Worm (Caenorhabditis elegans) whole organism, L2 larva: ENCODE results near the gene Y32G9A.2.

Experiments used
- C34F6.9 ChIP-seq: fragments of 150-350 bp; optimal IDR thresholded peaks from 2 replicates; lab custom pipeline; 2014; ENCODE audit warnings: missing biosample characterization, missing genetic modification characterization
- F13H6.1 ChIP-seq: sonication (generic microtip); optimal IDR thresholded peaks from 2 replicates; lab custom pipeline; 2016; ENCODE audit warnings: missing genetic modification characterization, missing compliant biosample characterization
- R02D3.7 ChIP-seq: fragments of 150-350 bp; optimal IDR thresholded peaks from 2 replicates; lab custom pipeline; 2014; ENCODE audit warnings: missing biosample characterization, missing genetic modification characterization
- Y55F3AM.14 ChIP-seq: fragments of 200-800 bp; sonication (Bioruptor generic); optimal IDR thresholded peaks from 2 replicates; lab custom pipeline; 2018; ENCODE audit warnings: mild to moderate bottlenecking, missing genetic modification characterization, missing compliant biosample characterization
- ZK546.5 ChIP-seq: sonication (generic microtip); optimal IDR thresholded peaks from 2 replicates; lab custom pipeline; 2017; ENCODE audit warnings: missing biosample characterization, missing genetic modification characterization
- alr-1 ChIP-seq: fragments of 150-350 bp; optimal IDR thresholded peaks from 2 replicates; lab custom pipeline; 2014; ENCODE audit warnings: missing biosample characterization, missing genetic modification characterization
- aly-2 ChIP-seq: fragments of 150-350 bp; optimal IDR thresholded peaks from 2 replicates; lab custom pipeline; 2014; ENCODE audit warnings: missing biosample characterization, missing genetic modification characterization
- ama-1 ChIP-seq: fragments of 150-350 bp; optimal IDR thresholded peaks from 2 replicates; lab custom pipeline; 2018; ENCODE audit warnings: inconsistent platforms
- blmp-1 ChIP-seq: sonication (generic microtip); optimal IDR thresholded peaks from 2 replicates; lab custom pipeline; 2017; ENCODE audit warnings: missing genetic modification characterization, mild to moderate bottlenecking, missing compliant biosample characterization, antibody characterized with exemption, moderate library complexity; ENCODE audit not compliant: insufficient read depth
- ceh-16 ChIP-seq: fragments of 150-350 bp; optimal IDR thresholded peaks from 2 replicates; lab custom pipeline; 2014; ENCODE audit warnings: missing biosample characterization, missing genetic modification characterization
- ceh-82 ChIP-seq: fragments of 150-350 bp; optimal IDR thresholded peaks from 2 replicates; lab custom pipeline; 2014; ENCODE audit warnings: missing biosample characterization, missing genetic modification characterization
- crh-2 ChIP-seq: sonication (generic microtip); optimal IDR thresholded peaks from 2 replicates; lab custom pipeline; 2017; ENCODE audit warnings: missing biosample characterization, missing genetic modification characterization
- dmd-4 ChIP-seq: sonication (generic microtip); optimal IDR thresholded peaks from 2 replicates; lab custom pipeline; 2017; ENCODE audit warnings: missing biosample characterization, missing genetic modification characterization
- egl-27 ChIP-seq: sonication (generic microtip); optimal IDR thresholded peaks from 3 replicates; lab custom pipeline; 2017; ENCODE audit warnings: missing biosample characterization, missing genetic modification reagents, missing genetic modification characterization
- elt-1 ChIP-seq: fragments of 150-350 bp; optimal IDR thresholded peaks from 2 replicates; lab custom pipeline; 2014; ENCODE audit warnings: missing biosample characterization, missing genetic modification characterization
- elt-3 ChIP-seq: sonication (generic microtip); optimal IDR thresholded peaks from 2 replicates; lab custom pipeline; 2017; ENCODE audit warnings: missing biosample characterization, missing genetic modification characterization
- fos-1 ChIP-seq: fragments of 150-350 bp; optimal IDR thresholded peaks from 2 replicates; lab custom pipeline; 2014; ENCODE audit warnings: missing biosample characterization, missing genetic modification characterization
- gmeb-1 ChIP-seq: fragments of 150-350 bp; optimal IDR thresholded peaks from 2 replicates; lab custom pipeline; 2014; ENCODE audit warnings: missing biosample characterization, missing genetic modification characterization
- lin-11 ChIP-seq: fragments of 150-350 bp; sonication (generic microtip); optimal IDR thresholded peaks from 2 replicates; lab custom pipeline; 2014; ENCODE audit warnings: missing biosample characterization, missing genetic modification characterization, inconsistent platforms, mixed read lengths
- lin-13 ChIP-seq: fragments of 150-350 bp; optimal IDR thresholded peaks from 2 replicates; lab custom pipeline; 2014; ENCODE audit warnings: missing biosample characterization, missing genetic modification reagents, missing genetic modification characterization
- lin-39 ChIP-seq: fragments of 150-350 bp; optimal IDR thresholded peaks from 2 replicates; lab custom pipeline; 2014; ENCODE audit warnings: missing biosample characterization, missing genetic modification reagents, missing genetic modification characterization
- lsy-2 ChIP-seq, 2 experiments: fragments of 150-350 bp in 1 of 2; sonication (generic microtip) in 1 of 2; optimal IDR thresholded peaks; 2 replicates each; lab custom pipeline; 2014 to 2017; ENCODE audit warnings: missing biosample characterization in 2 of 2, missing genetic modification characterization in 2 of 2
- mab-5 ChIP-seq: fragments of 150-350 bp; optimal IDR thresholded peaks from 2 replicates; lab custom pipeline; 2014; ENCODE audit warnings: missing biosample characterization, missing genetic modification characterization
- mbf-1 ChIP-seq: sonication (generic microtip); optimal IDR thresholded peaks from 2 replicates; lab custom pipeline; 2017; ENCODE audit warnings: missing biosample characterization, missing genetic modification characterization
- mdl-1 ChIP-seq, 2 experiments: fragments of 150-350 bp in 1 of 2; sonication (generic microtip) in 1 of 2; optimal IDR thresholded peaks; 2 replicates each; lab custom pipeline; 2017; ENCODE audit warnings: missing biosample characterization in 2 of 2, missing genetic modification characterization in 2 of 2
- nhr-10 ChIP-seq: sonication (generic microtip); optimal IDR thresholded peaks from 2 replicates; lab custom pipeline; 2017; ENCODE audit warnings: missing biosample characterization, missing genetic modification characterization
- nhr-11 ChIP-seq: fragments of 150-350 bp; optimal IDR thresholded peaks from 2 replicates; lab custom pipeline; 2014; ENCODE audit warnings: missing biosample characterization, missing genetic modification characterization
- nhr-12 ChIP-seq: fragments of 150-350 bp; optimal IDR thresholded peaks from 2 replicates; lab custom pipeline; 2014; ENCODE audit warnings: missing biosample characterization, missing genetic modification characterization
- nhr-129 ChIP-seq: fragments of 150-350 bp; optimal IDR thresholded peaks from 2 replicates; lab custom pipeline; 2014; ENCODE audit warnings: missing biosample characterization, missing genetic modification characterization
- nhr-21 ChIP-seq: fragments of 150-350 bp; optimal IDR thresholded peaks from 2 replicates; lab custom pipeline; 2014; ENCODE audit warnings: missing biosample characterization, missing genetic modification characterization
- nhr-23 ChIP-seq: fragments of 150-350 bp; optimal IDR thresholded peaks from 2 replicates; lab custom pipeline; 2014; ENCODE audit warnings: missing biosample characterization, missing genetic modification reagents, missing genetic modification characterization
- nhr-237 ChIP-seq: fragments of 150-350 bp; optimal IDR thresholded peaks from 2 replicates; lab custom pipeline; 2014; ENCODE audit warnings: missing biosample characterization, missing genetic modification characterization
- nhr-25 ChIP-seq: fragments of 150-350 bp; sonication (generic microtip); optimal IDR thresholded peaks from 3 replicates; lab custom pipeline; 2014; ENCODE audit warnings: missing biosample characterization, missing genetic modification characterization
- nhr-6 ChIP-seq: fragments of 150-350 bp; optimal IDR thresholded peaks from 2 replicates; lab custom pipeline; 2014; ENCODE audit warnings: missing biosample characterization, missing genetic modification characterization
- nhr-77 ChIP-seq: fragments of 150-350 bp; optimal IDR thresholded peaks from 2 replicates; lab custom pipeline; 2014; ENCODE audit warnings: missing biosample characterization, missing genetic modification characterization
- peb-1 ChIP-seq: fragments of 150-350 bp; optimal IDR thresholded peaks from 2 replicates; lab custom pipeline; 2014; ENCODE audit warnings: missing biosample characterization, missing genetic modification characterization
- sem-4 ChIP-seq: fragments of 150-350 bp; optimal IDR thresholded peaks from 2 replicates; lab custom pipeline; 2014; ENCODE audit warnings: missing biosample characterization, missing genetic modification reagents, missing genetic modification characterization
- skn-1 ChIP-seq: sonication (generic microtip); optimal IDR thresholded peaks from 2 replicates; lab custom pipeline; 2017; ENCODE audit warnings: missing biosample characterization, missing genetic modification characterization
- sma-3 ChIP-seq: sonication (generic microtip); optimal IDR thresholded peaks from 2 replicates; lab custom pipeline; 2016; ENCODE audit warnings: missing genetic modification reagents, missing genetic modification characterization, missing compliant biosample characterization
- sma-9 ChIP-seq, 2 experiments: fragments of 150-350 bp in 1 of 2; sonication (generic microtip) in 1 of 2; optimal IDR thresholded peaks; 2 replicates each; lab custom pipeline; 2014 to 2016; ENCODE audit warnings: missing genetic modification characterization in 2 of 2, mild to moderate bottlenecking in 1 of 2, missing biosample characterization in 1 of 2, missing compliant biosample characterization in 1 of 2, missing genetic modification reagents in 1 of 2, moderate library complexity in 1 of 2
- snpc-4 ChIP-seq: fragments of 150-350 bp; optimal IDR thresholded peaks from 2 replicates; lab custom pipeline; 2014; ENCODE audit warnings: missing biosample characterization, missing genetic modification characterization
- unc-39 ChIP-seq: fragments of 150-350 bp; optimal IDR thresholded peaks from 2 replicates; lab custom pipeline; 2014; ENCODE audit warnings: missing biosample characterization, missing genetic modification characterization
- unc-55 ChIP-seq: fragments of 150-350 bp; sonication (generic microtip); optimal IDR thresholded peaks from 3 replicates; lab custom pipeline; 2014; ENCODE audit warnings: missing biosample characterization, missing genetic modification reagents, missing genetic modification characterization
- unc-62 ChIP-seq: fragments of 150-350 bp; optimal IDR thresholded peaks from 2 replicates; lab custom pipeline; 2014; ENCODE audit warnings: missing biosample characterization, missing genetic modification reagents, missing genetic modification characterization
- zag-1 ChIP-seq: fragments of 150-350 bp; optimal IDR thresholded peaks from 2 replicates; lab custom pipeline; 2014; ENCODE audit warnings: missing biosample characterization, missing genetic modification characterization
- ztf-1 ChIP-seq: fragments of 200-800 bp; sonication (Bioruptor generic); conservative IDR thresholded peaks from 2 replicates; pipeline ENCODE4 v1.3.6; 2022; ENCODE audit warnings: missing genetic modification characterization, missing compliant biosample characterization
- ztf-11 ChIP-seq: sonication (generic microtip); optimal IDR thresholded peaks from 2 replicates; lab custom pipeline; 2017; ENCODE audit warnings: missing biosample characterization, missing genetic modification characterization
- ztf-4 ChIP-seq: fragments of 150-350 bp; optimal IDR thresholded peaks from 2 replicates; lab custom pipeline; 2014; ENCODE audit warnings: missing biosample characterization, missing genetic modification characterization

Gene Y32G9A.2

ce11 chrV:1918030-1918559 lies at the start of gene Y32G9A.2:
Y32G9A.2 (plus strand) TSS chrV:1918509.
- peak; percentile 50 for TF ChIP-seq nhr-129 (tag; lab: Kevin White, UChicago)
- TF ChIP-seq unc-55 (GFP tag; lab: Kevin White, UChicago) = peak; percentile 62
- no peak for TF ChIP-seq nhr-77 (tag; lab: Kevin White, UChicago)
- peak; percentile 34 for TF ChIP-seq lin-13 (GFP tag; lab: Kevin White, UChicago)
- TF ChIP-seq gmeb-1 (tag; lab: Kevin White, UChicago) = peak; percentile 41
- no peak for TF ChIP-seq ama-1 (lab: Kevin White, UChicago)
- peak; percentile 67 for TF ChIP-seq C34F6.9
- TF ChIP-seq, all 48 proteins: peak for 5

ce11 chrV:1868596-1869263 lies 49.6 kb upstream of the Y32G9A.2 start, which contains the start of gene knl-3:
knl-3 (plus strand) TSS chrV:1869213.
- no peak for TF ChIP-seq unc-62
- peak; percentile 68 for TF ChIP-seq snpc-4 (tag; lab: Kevin White, UChicago)
- peak; percentile 31 for TF ChIP-seq R02D3.7 (tag; lab: Kevin White, UChicago)
- no peak for TF ChIP-seq nhr-12 (tag; lab: Kevin White, UChicago)
- peak; percentile 85 for TF ChIP-seq nhr-21
- peak; percentile 75 for TF ChIP-seq mab-5
- TF ChIP-seq sma-9 (GFP tag; optimal IDR thresholded peaks at IDR 0.05; lab: Kevin White, UChicago) = no peak
- TF ChIP-seq sma-9 (tag; optimal IDR thresholded peaks at IDR 0.05; lab: Kevin White, UChicago) = no peak
- TF ChIP-seq nhr-25 (tag; lab: Kevin White, UChicago) = peak; percentile 89
- TF ChIP-seq nhr-11 = no peak
- TF ChIP-seq crh-2 (tag; lab: Kevin White, UChicago) = peak; percentile 93
- no peak for TF ChIP-seq ztf-4 (tag; lab: Kevin White, UChicago)
- TF ChIP-seq elt-1 (tag; lab: Kevin White, UChicago) = no peak
- TF ChIP-seq ama-1 (lab: Kevin White, UChicago) = no peak
- TF ChIP-seq lsy-2 (tag; optimal IDR thresholded peaks at IDR 0.05; lab: Kevin White, UChicago) = peak; percentile 83 to 91
- no peak for TF ChIP-seq dmd-4 (tag; lab: Kevin White, UChicago)
- TF ChIP-seq ztf-11 (tag; lab: Kevin White, UChicago) = no peak
- peak; percentile 47 for TF ChIP-seq Y55F3AM.14 (GFP tag; lab: Kevin White, UChicago)
- TF ChIP-seq lin-11 = peak; percentile 86
- no peak for TF ChIP-seq elt-3 (tag; lab: Kevin White, UChicago)
- TF ChIP-seq nhr-237 (tag; lab: Kevin White, UChicago) = no peak
- TF ChIP-seq peb-1 = no peak
- no peak for TF ChIP-seq nhr-23 (tag; lab: Kevin White, UChicago)
- no peak for TF ChIP-seq unc-39 (tag; lab: Kevin White, UChicago)
- TF ChIP-seq gmeb-1 (tag; lab: Kevin White, UChicago) = peak; percentile 97
- TF ChIP-seq mdl-1 (tag; optimal IDR thresholded peaks at IDR 0.05; lab: Kevin White, UChicago) = peak in 1 of 2 experiments; percentile 41
- peak; percentile 92 for TF ChIP-seq unc-55 (GFP tag; lab: Kevin White, UChicago)
- no peak for TF ChIP-seq alr-1 (tag; lab: Kevin White, UChicago)
- no peak for TF ChIP-seq ceh-82 (tag; lab: Kevin White, UChicago)
- peak; percentile 47 for TF ChIP-seq blmp-1
- TF ChIP-seq mbf-1 (tag; lab: Kevin White, UChicago) = no peak
- TF ChIP-seq C34F6.9 = peak; percentile 93
- peak; percentile 2 for TF ChIP-seq ZK546.5 (tag; lab: Kevin White, UChicago)
- no peak for TF ChIP-seq skn-1 (tag; lab: Kevin White, UChicago)
- TF ChIP-seq egl-27 (tag; lab: Kevin White, UChicago) = peak; percentile 62
- TF ChIP-seq zag-1 (tag; lab: Kevin White, UChicago) = peak; percentile 32
- TF ChIP-seq ztf-1 (GFP tag; lab: Robert Waterston, UW) = no peak
- peak; percentile 70 for TF ChIP-seq nhr-10 (tag; lab: Kevin White, UChicago)
- peak; percentile 86 for TF ChIP-seq lin-13 (GFP tag; lab: Kevin White, UChicago)
- TF ChIP-seq sma-3 (GFP tag; lab: Kevin White, UChicago) = peak; percentile 83
- peak; percentile 56 for TF ChIP-seq sem-4 (tag; lab: Kevin White, UChicago)
- peak; percentile 63 for TF ChIP-seq fos-1
- peak; percentile 19 for TF ChIP-seq nhr-6 (tag; lab: Kevin White, UChicago)
- peak; percentile 84 for TF ChIP-seq F13H6.1 (tag; lab: Kevin White, UChicago)
- no peak for TF ChIP-seq lin-39 (tag; lab: Kevin White, UChicago)
- TF ChIP-seq nhr-129 (tag; lab: Kevin White, UChicago) = peak; percentile 73
- no peak for TF ChIP-seq nhr-77 (tag; lab: Kevin White, UChicago)
- TF ChIP-seq aly-2 = no peak
- TF ChIP-seq ceh-16 (tag; lab: Kevin White, UChicago) = peak; percentile 76
- TF ChIP-seq, all 48 proteins: peak for 26
